Worm (Caenorhabditis elegans) whole organism, L2 larva: Measurements from ENCODE around the gene F56C4.1.

Experiments used
- blmp-1 ChIP-seq: sonication (generic microtip); optimal IDR thresholded peaks from 2 replicates; lab custom pipeline; 2017; ENCODE audit warnings: missing genetic modification characterization, mild to moderate bottlenecking, missing compliant biosample characterization, antibody characterized with exemption, moderate library complexity; ENCODE audit not compliant: insufficient read depth
- lin-11 ChIP-seq: fragments of 150-350 bp; sonication (generic microtip); optimal IDR thresholded peaks from 2 replicates; lab custom pipeline; 2014; ENCODE audit warnings: missing biosample characterization, missing genetic modification characterization, inconsistent platforms, mixed read lengths
- snpc-4 ChIP-seq: fragments of 150-350 bp; optimal IDR thresholded peaks from 2 replicates; lab custom pipeline; 2014; ENCODE audit warnings: missing biosample characterization, missing genetic modification characterization
- unc-62 ChIP-seq: fragments of 150-350 bp; optimal IDR thresholded peaks from 2 replicates; lab custom pipeline; 2014; ENCODE audit warnings: missing biosample characterization, missing genetic modification reagents, missing genetic modification characterization

ce11 chrIV:10616366-10616765, 20.4 kb upstream of the F56C4.1 start:
- TF ChIP-seq lin-11 (tag; lab: Kevin White, UChicago) (no peak), blmp-1 (tag; lab: Kevin White, UChicago) (no peak), snpc-4 (tag; lab: Kevin White, UChicago) (no peak), unc-62 (GFP tag; lab: Kevin White, UChicago) (no peak)
